Worm (Caenorhabditis elegans) whole organism, early embryonic: ENCODE results near the gene Y57E12AR.1.

Experiments used
- B0310.2 ChIP-seq: sonication (generic microtip); optimal IDR thresholded peaks from 2 replicates; lab custom pipeline; 2016; ENCODE audit warnings: mild to moderate bottlenecking, missing genetic modification characterization, missing compliant biosample characterization
- F13C5.2 ChIP-seq: sonication (generic microtip); optimal IDR thresholded peaks from 2 replicates; lab custom pipeline; 2017; ENCODE audit warnings: mild to moderate bottlenecking, missing genetic modification characterization, inconsistent platforms, missing compliant biosample characterization
- aly-1 ChIP-seq: sonication (generic microtip); optimal IDR thresholded peaks from 2 replicates; lab custom pipeline; 2016; ENCODE audit warnings: missing genetic modification characterization, missing compliant biosample characterization
- ama-1 ChIP-seq: fragments of 150-350 bp; optimal IDR thresholded peaks from 2 replicates; lab custom pipeline; 2014
- ceh-13 ChIP-seq: fragments of 200-800 bp; sonication (Bioruptor generic); optimal IDR thresholded peaks from 2 replicates; lab custom pipeline; 2018; ENCODE audit warnings: mild to moderate bottlenecking, missing genetic modification characterization, missing compliant biosample characterization
- ceh-36 ChIP-seq: sonication (generic microtip); optimal IDR thresholded peaks from 2 replicates; lab custom pipeline; 2016; ENCODE audit warnings: missing genetic modification characterization, inconsistent platforms, missing compliant biosample characterization
- ets-7 ChIP-seq: sonication (generic microtip); optimal IDR thresholded peaks from 2 replicates; lab custom pipeline; 2016; ENCODE audit warnings: missing genotype, missing genetic modification characterization, missing compliant biosample characterization
- flt-1 ChIP-seq: fragments of 200-800 bp; sonication (Bioruptor generic); IDR thresholded peaks from 2 replicates; pipeline ENCODE4 v1.3.6; 2022; ENCODE audit warnings: missing genetic modification characterization, missing compliant biosample characterization
- hmbx-1 ChIP-seq: sonication (generic microtip); optimal IDR thresholded peaks from 2 replicates; lab custom pipeline; 2016; ENCODE audit warnings: mild to moderate bottlenecking, missing genetic modification characterization, missing compliant biosample characterization
- hmg-4 ChIP-seq: fragments of 200-800 bp; sonication (Bioruptor generic); optimal IDR thresholded peaks from 2 replicates; lab custom pipeline; 2018; ENCODE audit warnings: mild to moderate bottlenecking, missing genetic modification characterization, missing compliant biosample characterization
- pes-1 ChIP-seq: fragments of 200-800 bp; sonication (Bioruptor generic); IDR thresholded peaks from 2 replicates; pipeline ENCODE4 v1.3.6; 2022; ENCODE audit warnings: missing genetic modification reagents, missing genetic modification characterization, missing compliant biosample characterization
- scrt-1 ChIP-seq: fragments of 200-800 bp; sonication (Bioruptor generic); IDR thresholded peaks from 2 replicates; pipeline ENCODE4 v1.3.6; 2022; ENCODE audit warnings: missing genetic modification characterization, missing compliant biosample characterization
- tbx-11 ChIP-seq: fragments of 200-800 bp; sonication (Bioruptor generic); IDR thresholded peaks from 2 replicates; pipeline ENCODE4 v1.3.6; 2022; ENCODE audit warnings: missing genetic modification characterization, missing compliant biosample characterization
- tbx-37 ChIP-seq: fragments of 200-800 bp; sonication (Bioruptor generic); conservative IDR thresholded peaks from 2 replicates; pipeline ENCODE4 v1.3.6; 2022; ENCODE audit warnings: missing genetic modification reagents, missing genetic modification characterization, missing compliant biosample characterization

- TF ChIP-seq ceh-36 (no peak), pes-1 (GFP tag; lab: Robert Waterston, UW) (no peak), scrt-1 (no peak), ama-1 (no peak), hmbx-1 (tag; lab: Kevin White, UChicago) (no peak), F13C5.2 (tag; lab: Kevin White, UChicago) (no peak), aly-1 (tag; lab: Kevin White, UChicago) (no peak), hmg-4 (no peak), tbx-37 (GFP tag; lab: Robert Waterston, UW) (no peak), tbx-11 (GFP tag; lab: Robert Waterston, UW) (no peak), ets-7 (tag; lab: Kevin White, UChicago) (no peak), B0310.2 (tag; lab: Kevin White, UChicago) (no peak), ceh-13 (GFP tag; lab: Kevin White, UChicago) (no peak), flt-1 (GFP tag; lab: Robert Waterston, UW) (no peak)
These were observed 45.2 kb upstream of the Y57E12AR.1 start for ce11 chrV:7110370-7110769.
